Fruit fly (Drosophila melanogaster): ENCODE data around the gene CG9737.

Gene CG9737

dm6 chr3R:30258298-30258990 is 15.3 kb upstream of the CG9737 start:
- TF ChIP-seq br (GFP tag; optimal IDR thresholded peaks at IDR 0.05), result peak; percentile 80
- TF ChIP-seq CG32264 (GFP tag; optimal IDR thresholded peaks at IDR 0.05), result peak; percentile 53
- peak; percentile 84 for TF ChIP-seq OdsH (GFP tag; optimal IDR thresholded peaks at IDR 0.05)
- no peak for TF ChIP-seq usp (GFP tag; optimal IDR thresholded peaks at IDR 0.05)
- peak; percentile 92 for TF ChIP-seq fru (GFP tag; optimal IDR thresholded peaks at IDR 0.05)
- peak; percentile 47 for TF ChIP-seq Rel (GFP tag; optimal IDR thresholded peaks at IDR 0.05)
- no peak for TF ChIP-seq Rel (tag; optimal IDR thresholded peaks at IDR 0.05)
- TF ChIP-seq Dif (GFP tag; optimal IDR thresholded peaks at IDR 0.05; ENCODE audit: partially characterized antibody), result no peak
- peak; percentile 86 for TF ChIP-seq Dfd (GFP tag; optimal IDR thresholded peaks at IDR 0.05)
- no peak for TF ChIP-seq lola (GFP tag; optimal IDR thresholded peaks at IDR 0.05)
- peak; percentile 46 for TF ChIP-seq Jra (GFP tag; optimal IDR thresholded peaks at IDR 0.05)
- peak; percentile 80 for TF ChIP-seq Sp1 (GFP tag; optimal IDR thresholded peaks at IDR 0.05)
- TF ChIP-seq Hr83 (GFP tag; optimal IDR thresholded peaks at IDR 0.05; ENCODE audit: poor library complexity, severe bottlenecking), result no peak
- TF ChIP-seq Abd-B (GFP tag; optimal IDR thresholded peaks at IDR 0.05), result no peak
- no peak for TF ChIP-seq dl (GFP tag; optimal IDR thresholded peaks at IDR 0.05; ENCODE audit: insufficient read depth in 1 of 2, partially characterized antibody in 2 of 2)
- no peak for TF ChIP-seq sv (GFP tag; optimal IDR thresholded peaks at IDR 0.05)
- TF ChIP-seq Vsx2 (GFP tag; optimal IDR thresholded peaks at IDR 0.05; ENCODE audit: partially characterized antibody), result no peak
- TF ChIP-seq sage (GFP tag; optimal IDR thresholded peaks at IDR 0.05), result peak; percentile 26
- no peak for TF ChIP-seq Mio (GFP tag; optimal IDR thresholded peaks at IDR 0.05)
- TF ChIP-seq pan (optimal IDR thresholded peaks at IDR 0.05), result no peak
- peak; percentile 81 for TF ChIP-seq Hnf4 (GFP tag; optimal IDR thresholded peaks at IDR 0.05)
- peak; percentile 84 for TF ChIP-seq ey (GFP tag; optimal IDR thresholded peaks at IDR 0.05)
- TF ChIP-seq tai (GFP tag; optimal IDR thresholded peaks at IDR 0.05), result peak; percentile 66
- peak; percentile 52 for TF ChIP-seq dmrt93B (GFP tag; optimal IDR thresholded peaks at IDR 0.05)
- TF ChIP-seq foxo (GFP tag; optimal IDR thresholded peaks at IDR 0.05), result peak; percentile 11 to 93
- TF ChIP-seq N (GFP tag; optimal IDR thresholded peaks at IDR 0.05), result no peak
- peak; percentile 89 for TF ChIP-seq HLH106 (tag; optimal IDR thresholded peaks at IDR 0.05)
- peak; percentile 95 for TF ChIP-seq h (GFP tag; optimal IDR thresholded peaks at IDR 0.05)
- TF ChIP-seq GATAd (GFP tag; optimal IDR thresholded peaks at IDR 0.05), result no peak
- TF ChIP-seq Myc (optimal IDR thresholded peaks at IDR 0.05), result no peak
- peak; percentile 31 for TF ChIP-seq woc (GFP tag; optimal IDR thresholded peaks at IDR 0.05)
- TF ChIP-seq brk (GFP tag; optimal IDR thresholded peaks at IDR 0.05), result peak; percentile 76
- peak; percentile 39 for TF ChIP-seq CrebA (GFP tag; optimal IDR thresholded peaks at IDR 0.05; ENCODE audit: borderline replicate concordance)
- TF ChIP-seq jim (GFP tag; optimal IDR thresholded peaks at IDR 0.05), result no peak
- peak; percentile 29 for TF ChIP-seq psq (GFP tag; optimal IDR thresholded peaks at IDR 0.05)
- peak; percentile 83 for TF ChIP-seq rgr (GFP tag; optimal IDR thresholded peaks at IDR 0.05)
- TF ChIP-seq Hr78 (GFP tag; optimal IDR thresholded peaks at IDR 0.05), result no peak
- peak; percentile 50 for TF ChIP-seq CG9705 (GFP tag; optimal IDR thresholded peaks at IDR 0.05)
- TF ChIP-seq dsf (GFP tag; optimal IDR thresholded peaks at IDR 0.05; ENCODE audit: borderline replicate concordance), result peak; percentile 8

- peak; percentile 74 for TF ChIP-seq CrebA (GFP tag; optimal IDR thresholded peaks at IDR 0.05; ENCODE audit: borderline replicate concordance)
- TF ChIP-seq br (GFP tag; optimal IDR thresholded peaks at IDR 0.05), result peak; percentile 87
- TF ChIP-seq Jra (GFP tag; optimal IDR thresholded peaks at IDR 0.05), result peak; percentile 79
- no peak for TF ChIP-seq Vsx2 (GFP tag; optimal IDR thresholded peaks at IDR 0.05; ENCODE audit: partially characterized antibody)
- peak; percentile 82 for TF ChIP-seq brk (GFP tag; optimal IDR thresholded peaks at IDR 0.05)
- no peak for TF ChIP-seq usp (GFP tag; optimal IDR thresholded peaks at IDR 0.05)
- TF ChIP-seq h (GFP tag; optimal IDR thresholded peaks at IDR 0.05), result peak; percentile 96
- peak; percentile 70 for TF ChIP-seq Rel (GFP tag; optimal IDR thresholded peaks at IDR 0.05)
- peak; percentile 49 for TF ChIP-seq Rel (tag; optimal IDR thresholded peaks at IDR 0.05)
- TF ChIP-seq Hnf4 (GFP tag; optimal IDR thresholded peaks at IDR 0.05), result peak; percentile 88
- TF ChIP-seq Dif (GFP tag; optimal IDR thresholded peaks at IDR 0.05; ENCODE audit: partially characterized antibody), result no peak
- TF ChIP-seq dsf (GFP tag; optimal IDR thresholded peaks at IDR 0.05; ENCODE audit: borderline replicate concordance), result peak; percentile 23
- TF ChIP-seq ey (GFP tag; optimal IDR thresholded peaks at IDR 0.05), result peak; percentile 86
- TF ChIP-seq dmrt93B (GFP tag; optimal IDR thresholded peaks at IDR 0.05), result peak; percentile 63
- no peak for TF ChIP-seq jim (GFP tag; optimal IDR thresholded peaks at IDR 0.05)
- TF ChIP-seq N (GFP tag; optimal IDR thresholded peaks at IDR 0.05), result no peak
- TF ChIP-seq woc (GFP tag; optimal IDR thresholded peaks at IDR 0.05), result peak; percentile 83
- TF ChIP-seq fru (GFP tag; optimal IDR thresholded peaks at IDR 0.05), result peak; percentile 96
- TF ChIP-seq Dfd (GFP tag; optimal IDR thresholded peaks at IDR 0.05), result no peak
- peak; percentile 91 for TF ChIP-seq rgr (GFP tag; optimal IDR thresholded peaks at IDR 0.05)
- TF ChIP-seq psq (GFP tag; optimal IDR thresholded peaks at IDR 0.05), result peak; percentile 89
- TF ChIP-seq sage (GFP tag; optimal IDR thresholded peaks at IDR 0.05), result peak; percentile 78
- peak; percentile 86 for TF ChIP-seq Sp1 (GFP tag; optimal IDR thresholded peaks at IDR 0.05)
- TF ChIP-seq foxo (GFP tag; optimal IDR thresholded peaks at IDR 0.05), result peak in 1 of 2 experiments; percentile 92
- TF ChIP-seq HLH106 (tag; optimal IDR thresholded peaks at IDR 0.05), result peak; percentile 94
- TF ChIP-seq OdsH (GFP tag; optimal IDR thresholded peaks at IDR 0.05), result peak; percentile 93
Measured at dm6 chr3R:30257588-30257987, 14.5 kb upstream of the CG9737 start.
